Fruit fly (Drosophila melanogaster): ENCODE measurements around the gene LpR1.

- TF ChIP-seq CG4496 (GFP tag; IDR thresholded peaks at IDR 0.05) (no peak), gl (tag; optimal IDR thresholded peaks at IDR 0.05) (no peak), CG8159 (tag; optimal IDR thresholded peaks at IDR 0.05) (no peak), Ets98B (GFP tag; IDR thresholded peaks at IDR 0.05) (no peak), Snoo (tag; optimal IDR thresholded peaks at IDR 0.05) (no peak)
Observed at dm6 chr3R:25739727-25740126, 23.2 kb downstream of the LpR1 start.

All from whole organism, pupa.